Worm (Caenorhabditis elegans) whole organism, L3 larva: Measurements from ENCODE around the gene F58H1.8.

ENCODE experiments used
- R02D3.7 ChIP-seq: fragments of 150-350 bp; optimal IDR thresholded peaks from 2 replicates; lab custom pipeline; 2014; ENCODE audit warnings: missing biosample characterization, missing genetic modification characterization
- ZK546.5 ChIP-seq: sonication (generic microtip); optimal IDR thresholded peaks from 2 replicates; lab custom pipeline; 2017; ENCODE audit warnings: missing biosample characterization, missing genetic modification characterization
- aly-2 ChIP-seq: fragments of 150-350 bp; optimal IDR thresholded peaks from 2 replicates; lab custom pipeline; 2014; ENCODE audit warnings: missing biosample characterization, missing genetic modification characterization
- ama-1 ChIP-seq: fragments of 150-350 bp; optimal IDR thresholded peaks from 2 replicates; lab custom pipeline; 2018
- ceh-16 ChIP-seq: sonication (generic microtip); optimal IDR thresholded peaks from 2 replicates; lab custom pipeline; 2017; ENCODE audit warnings: missing biosample characterization, missing genetic modification characterization
- ceh-28 ChIP-seq: fragments of 150-350 bp; optimal IDR thresholded peaks from 2 replicates; lab custom pipeline; 2014; ENCODE audit warnings: missing biosample characterization, missing genetic modification reagents, missing genetic modification characterization
- ceh-82 ChIP-seq: fragments of 150-350 bp; optimal IDR thresholded peaks from 2 replicates; lab custom pipeline; 2014; ENCODE audit warnings: missing biosample characterization, missing genetic modification characterization
- ceh-9 ChIP-seq: sonication (generic microtip); optimal IDR thresholded peaks from 2 replicates; lab custom pipeline; 2018; ENCODE audit warnings: missing biosample characterization, missing genetic modification characterization
- egl-27 ChIP-seq: sonication (generic microtip); optimal IDR thresholded peaks from 4 replicates; lab custom pipeline; 2017; ENCODE audit warnings: missing biosample characterization, missing genetic modification reagents, missing genetic modification characterization
- egl-5 ChIP-seq: fragments of 150-350 bp; optimal IDR thresholded peaks from 2 replicates; lab custom pipeline; 2017; ENCODE audit warnings: missing biosample characterization, missing genetic modification reagents, missing genetic modification characterization, inconsistent platforms
- elt-1 ChIP-seq: fragments of 150-350 bp; optimal IDR thresholded peaks from 2 replicates; lab custom pipeline; 2014; ENCODE audit warnings: missing biosample characterization, missing genetic modification characterization
- elt-2 ChIP-seq: sonication (generic microtip); optimal IDR thresholded peaks from 2 replicates; lab custom pipeline; 2016; ENCODE audit warnings: missing genetic modification reagents, mild to moderate bottlenecking, missing genetic modification characterization, missing compliant biosample characterization
- elt-3 ChIP-seq, 3 experiments: fragments of 150-350 bp in 1 of 3; sonication (generic microtip) in 2 of 3; optimal IDR thresholded peaks; 2 replicates in 2 of 3; 4 replicates in 1 of 3; lab custom pipeline; 2014 to 2017; ENCODE audit warnings: missing biosample characterization in 3 of 3, missing genetic modification characterization in 3 of 3
- eor-1 ChIP-seq, 2 experiments: fragments of 150-350 bp; optimal IDR thresholded peaks; 2 replicates each; lab custom pipeline; 2014 to 2018; ENCODE audit warnings: missing biosample characterization in 2 of 2, missing genetic modification characterization in 2 of 2
- fkh-2 ChIP-seq: fragments of 150-350 bp; optimal IDR thresholded peaks from 2 replicates; lab custom pipeline; 2014; ENCODE audit warnings: missing biosample characterization, missing genetic modification reagents, missing genetic modification characterization
- fos-1 ChIP-seq: fragments of 150-350 bp; optimal IDR thresholded peaks from 2 replicates; lab custom pipeline; 2014; ENCODE audit warnings: missing biosample characterization, missing genetic modification characterization
- hmg-11 ChIP-seq: sonication (generic microtip); optimal IDR thresholded peaks from 2 replicates; lab custom pipeline; 2016; ENCODE audit warnings: missing genetic modification characterization, missing compliant biosample characterization
- jun-1 ChIP-seq: fragments of 150-350 bp; optimal IDR thresholded peaks from 2 replicates; lab custom pipeline; 2014; ENCODE audit warnings: missing biosample characterization, missing genetic modification reagents, missing genetic modification characterization
- lin-15B ChIP-seq: fragments of 150-350 bp; optimal IDR thresholded peaks from 2 replicates; lab custom pipeline; 2014; ENCODE audit warnings: missing biosample characterization, missing genetic modification characterization
- lin-39 ChIP-seq: fragments of 150-350 bp; optimal IDR thresholded peaks from 2 replicates; lab custom pipeline; 2018; ENCODE audit warnings: missing biosample characterization, missing genetic modification reagents, missing genetic modification characterization
- lsy-12 ChIP-seq: sonication (generic microtip); optimal IDR thresholded peaks from 2 replicates; lab custom pipeline; 2016; ENCODE audit warnings: mild to moderate bottlenecking, missing genetic modification characterization, missing compliant biosample characterization
- mdl-1 ChIP-seq: fragments of 150-350 bp; optimal IDR thresholded peaks from 2 replicates; lab custom pipeline; 2014; ENCODE audit warnings: missing biosample characterization, missing genetic modification characterization
- mml-1 ChIP-seq: fragments of 150-350 bp; sonication (generic microtip); optimal IDR thresholded peaks from 3 replicates; lab custom pipeline; 2014; ENCODE audit warnings: missing biosample characterization, missing genetic modification characterization
- nfya-1 ChIP-seq: sonication (generic microtip); optimal IDR thresholded peaks from 2 replicates; lab custom pipeline; 2017; ENCODE audit warnings: missing genetic modification characterization, mild to moderate bottlenecking, missing compliant biosample characterization, antibody characterized with exemption, moderate library complexity; ENCODE audit not compliant: insufficient read depth
- nhr-11 ChIP-seq: fragments of 150-350 bp; optimal IDR thresholded peaks from 2 replicates; lab custom pipeline; 2014; ENCODE audit warnings: missing biosample characterization, missing genetic modification characterization
- nhr-12 ChIP-seq: fragments of 150-350 bp; optimal IDR thresholded peaks from 2 replicates; lab custom pipeline; 2014; ENCODE audit warnings: missing biosample characterization, missing genetic modification characterization
- nhr-23 ChIP-seq: fragments of 150-350 bp; optimal IDR thresholded peaks from 2 replicates; lab custom pipeline; 2014; ENCODE audit warnings: missing biosample characterization, missing genetic modification reagents, missing genetic modification characterization
- nhr-25 ChIP-seq: sonication (generic microtip); optimal IDR thresholded peaks from 2 replicates; lab custom pipeline; 2017; ENCODE audit warnings: missing biosample characterization, missing genetic modification characterization
- nhr-28 ChIP-seq: fragments of 150-350 bp; optimal IDR thresholded peaks from 2 replicates; lab custom pipeline; 2014; ENCODE audit warnings: missing biosample characterization, missing genetic modification characterization
- nhr-43 ChIP-seq: sonication (generic microtip); optimal IDR thresholded peaks from 2 replicates; lab custom pipeline; 2016; ENCODE audit warnings: mild to moderate bottlenecking, missing genetic modification characterization, missing compliant biosample characterization; ENCODE audit not compliant: poor library complexity, severe bottlenecking
- nhr-76 ChIP-seq: fragments of 150-350 bp; sonication (generic microtip); optimal IDR thresholded peaks from 5 replicates; lab custom pipeline; 2014; ENCODE audit warnings: missing biosample characterization, missing genetic modification characterization
- nhr-77 ChIP-seq: fragments of 150-350 bp; optimal IDR thresholded peaks from 2 replicates; lab custom pipeline; 2014; ENCODE audit warnings: missing biosample characterization, missing genetic modification characterization
- pha-4 ChIP-seq: fragments of 150-350 bp; optimal IDR thresholded peaks from 2 replicates; lab custom pipeline; 2014; ENCODE audit warnings: missing biosample characterization, missing genetic modification reagents, missing genetic modification characterization
- pqm-1 ChIP-seq: fragments of 150-350 bp; optimal IDR thresholded peaks from 2 replicates; lab custom pipeline; 2017; ENCODE audit warnings: missing biosample characterization, missing genetic modification characterization, inconsistent platforms
- sea-2 ChIP-seq: fragments of 150-350 bp; sonication (generic microtip); optimal IDR thresholded peaks from 4 replicates; lab custom pipeline; 2014; ENCODE audit warnings: missing biosample characterization, missing genetic modification reagents, missing genetic modification characterization
- skn-1 ChIP-seq: fragments of 150-350 bp; optimal IDR thresholded peaks from 2 replicates; lab custom pipeline; 2014; ENCODE audit warnings: missing biosample characterization, missing genetic modification characterization
- snpc-4 ChIP-seq: fragments of 150-350 bp; optimal IDR thresholded peaks from 2 replicates; lab custom pipeline; 2014; ENCODE audit warnings: missing biosample characterization, missing genetic modification characterization
- tbx-2 ChIP-seq: sonication (generic microtip); optimal IDR thresholded peaks from 2 replicates; lab custom pipeline; 2016; ENCODE audit warnings: mild to moderate bottlenecking, missing genetic modification characterization, missing compliant biosample characterization
- unc-39 ChIP-seq: sonication (generic microtip); optimal IDR thresholded peaks from 4 replicates; lab custom pipeline; 2017; ENCODE audit warnings: missing biosample characterization, missing genetic modification characterization
- unc-62 ChIP-seq: fragments of 150-350 bp; sonication (generic microtip); optimal IDR thresholded peaks from 4 replicates; lab custom pipeline; 2014; ENCODE audit warnings: missing biosample characterization, missing genetic modification reagents, missing genetic modification characterization
- zag-1 ChIP-seq: fragments of 150-350 bp; optimal IDR thresholded peaks from 2 replicates; lab custom pipeline; 2014; ENCODE audit warnings: missing biosample characterization, missing genetic modification characterization
- ztf-11 ChIP-seq: fragments of 150-350 bp; optimal IDR thresholded peaks from 2 replicates; lab custom pipeline; 2014; ENCODE audit warnings: missing biosample characterization, missing genetic modification characterization
- ztf-4 ChIP-seq: fragments of 150-350 bp; optimal IDR thresholded peaks from 2 replicates; lab custom pipeline; 2014; ENCODE audit warnings: missing biosample characterization, missing genetic modification characterization

The F58H1.8 gene

DNA sequence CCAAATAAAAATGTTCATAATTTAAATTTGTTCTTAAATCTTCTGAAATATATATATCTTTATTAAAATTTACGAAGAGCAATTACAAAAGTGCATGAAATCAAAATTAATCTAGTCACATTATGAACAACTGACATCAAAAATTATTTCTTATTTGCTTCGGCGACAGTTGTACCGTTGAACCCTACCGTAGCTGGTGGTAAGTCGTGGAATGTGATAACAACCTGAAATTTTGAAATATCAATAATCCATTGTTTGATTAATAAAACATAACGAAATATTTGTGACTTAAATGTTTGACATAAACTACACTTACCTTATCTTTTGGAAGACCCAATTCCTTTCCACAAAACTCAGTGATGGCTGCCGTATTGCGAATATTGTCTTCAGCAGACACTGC is 41.8 kb downstream of the F58H1.8 start:
- TF ChIP-seq R02D3.7 (tag; lab: Kevin White, UChicago) (no peak), ama-1 (lab: Kevin White, UChicago) (no peak), nhr-23 (tag; lab: Kevin White, UChicago) (no peak), ztf-11 (no peak), pqm-1 (tag; lab: Kevin White, UChicago) (peak; percentile 85), zag-1 (tag; lab: Kevin White, UChicago) (no peak), ztf-4 (tag; lab: Kevin White, UChicago) (no peak), tbx-2 (no peak), elt-1 (tag; lab: Kevin White, UChicago) (no peak), ceh-82 (tag; lab: Kevin White, UChicago) (no peak), lsy-12 (tag; lab: Kevin White, UChicago) (no peak), egl-27 (tag; lab: Kevin White, UChicago) (no peak), aly-2 (tag; lab: Kevin White, UChicago) (no peak), elt-2 (tag; lab: Kevin White, UChicago) (peak; percentile 91), skn-1 (tag; lab: Kevin White, UChicago) (no peak), jun-1 (tag; lab: Kevin White, UChicago) (peak; percentile 68), nhr-28 (tag; lab: Kevin White, UChicago) (no peak), lin-15B (tag; lab: Kevin White, UChicago) (no peak), nhr-77 (tag; lab: Kevin White, UChicago) (no peak), mdl-1 (no peak)

DNA sequence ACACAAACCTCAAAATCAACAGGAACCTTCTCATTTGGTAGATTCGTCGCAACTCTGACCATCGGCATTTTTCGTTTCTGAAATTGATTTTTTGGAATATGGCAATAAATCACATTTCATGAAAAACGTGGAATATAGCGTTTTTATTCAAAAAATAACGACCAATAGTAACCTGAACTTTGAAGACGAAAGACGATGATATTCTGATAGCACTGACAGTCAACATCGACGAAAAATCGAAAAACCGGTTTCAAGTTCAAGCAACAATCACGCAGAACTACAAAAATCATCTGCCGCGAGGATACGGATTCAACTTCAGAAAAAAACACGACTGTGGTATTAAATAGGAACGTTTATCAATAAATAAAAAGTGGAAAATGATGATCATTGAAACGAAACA is 43.2 kb downstream of the F58H1.8 start, which contains the start of gene mif-2:
TSS of gene mif-2 (minus strand) at position 281 of the 400 bp plus-strand sequence.
- TF ChIP-seq jun-1 (tag; lab: Kevin White, UChicago) = no peak
- no peak for TF ChIP-seq ztf-11
- no peak for TF ChIP-seq ztf-4 (tag; lab: Kevin White, UChicago)
- no peak for TF ChIP-seq elt-3 (tag; optimal IDR thresholded peaks at IDR 0.05; lab: Kevin White, UChicago)
- no peak for TF ChIP-seq lin-39 (tag; lab: Kevin White, UChicago)
- no peak for TF ChIP-seq unc-39 (tag; lab: Kevin White, UChicago)
- no peak for TF ChIP-seq eor-1 (tag; optimal IDR thresholded peaks at IDR 0.05; lab: Kevin White, UChicago)
- TF ChIP-seq R02D3.7 (tag; lab: Kevin White, UChicago) = no peak
- TF ChIP-seq nhr-77 (tag; lab: Kevin White, UChicago) = no peak
- TF ChIP-seq mml-1 (tag; lab: Kevin White, UChicago) = no peak
- TF ChIP-seq unc-62 (GFP tag; lab: Kevin White, UChicago) = no peak
- no peak for TF ChIP-seq snpc-4
- TF ChIP-seq elt-2 (tag; lab: Kevin White, UChicago) = no peak
- TF ChIP-seq tbx-2 = no peak

DNA sequence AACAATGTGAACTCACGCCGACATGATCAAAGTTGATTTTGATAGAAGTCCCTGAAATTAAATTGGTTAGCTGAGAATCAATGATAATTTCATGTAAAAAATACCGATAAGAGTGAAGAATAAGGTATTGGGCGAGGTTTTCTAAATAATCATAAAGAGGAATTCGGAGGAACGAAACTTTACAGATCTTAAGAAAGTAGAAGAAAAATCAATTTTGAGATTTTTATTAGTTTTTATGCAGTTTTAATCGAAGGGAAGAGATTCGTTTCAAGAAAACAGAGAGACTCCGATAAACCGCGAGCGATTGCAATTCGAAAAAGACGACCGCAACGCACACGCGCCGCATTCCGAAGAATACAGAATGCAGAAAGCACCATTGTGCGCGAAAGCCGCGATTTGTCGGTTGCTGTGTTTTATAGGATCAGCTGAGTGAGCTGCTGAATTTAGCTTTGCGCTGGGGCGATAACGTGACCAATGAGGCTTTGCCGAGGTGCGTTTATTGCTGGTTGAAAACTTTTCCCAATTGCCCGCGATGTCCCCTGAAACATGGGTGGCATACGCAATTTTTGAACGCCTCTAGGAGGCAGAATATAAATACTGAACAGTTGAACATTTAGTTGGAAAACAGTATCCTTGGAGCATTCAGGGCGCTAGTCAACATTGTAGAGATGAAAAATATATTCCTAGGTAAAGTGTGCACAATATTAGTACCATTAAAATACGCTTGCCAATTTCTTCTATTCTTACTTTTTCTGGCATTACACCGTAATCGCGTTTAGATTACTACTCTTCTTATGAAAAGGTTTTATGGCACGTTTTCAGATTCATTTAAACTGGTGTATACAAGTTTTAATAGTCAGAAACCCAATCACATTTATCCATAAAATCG is 45.0 kb downstream of the F58H1.8 start, which contains the start of gene snr-4:
TSS of gene snr-4 (minus strand) at position 51 of the 889 bp plus-strand sequence.
- TF ChIP-seq nhr-28 (tag; lab: Kevin White, UChicago) (no peak), nhr-25 (tag; lab: Kevin White, UChicago) (peak; percentile 95), lsy-12 (tag; lab: Kevin White, UChicago) (peak; percentile 92), nhr-23 (tag; lab: Kevin White, UChicago) (peak; percentile 94), ceh-9 (tag; lab: Kevin White, UChicago) (no peak), nfya-1 (tag; lab: Kevin White, UChicago) (peak; percentile 96), hmg-11 (peak; percentile 83), nhr-12 (tag; lab: Kevin White, UChicago) (no peak), ZK546.5 (no peak), snpc-4 (peak; percentile 100), egl-5 (tag; lab: Kevin White, UChicago) (peak; percentile 84), lin-15B (tag; lab: Kevin White, UChicago) (peak; percentile 92), mdl-1 (peak; percentile 9), ztf-11 (no peak), elt-1 (tag; lab: Kevin White, UChicago) (no peak), nhr-43 (tag; lab: Kevin White, UChicago) (peak; percentile 90), fkh-2 (tag; lab: Kevin White, UChicago) (no peak), unc-62 (GFP tag; lab: Kevin White, UChicago) (peak; percentile 40), elt-2 (tag; lab: Kevin White, UChicago) (peak; percentile 76), ztf-4 (tag; lab: Kevin White, UChicago) (peak; percentile 39), egl-27 (tag; lab: Kevin White, UChicago) (no peak), pqm-1 (tag; lab: Kevin White, UChicago) (peak; percentile 89), nhr-11 (peak; percentile 70), ceh-16 (peak; percentile 41), nhr-76 (peak; percentile 26), eor-1 (tag; optimal IDR thresholded peaks at IDR 0.05; lab: Kevin White, UChicago) (no peak), sea-2 (no peak), fos-1 (peak; percentile 74), ceh-28 (tag; lab: Kevin White, UChicago) (peak; percentile 81), skn-1 (tag; lab: Kevin White, UChicago) (peak; percentile 87), pha-4 (peak; percentile 88), jun-1 (tag; lab: Kevin White, UChicago) (peak; percentile 92), zag-1 (tag; lab: Kevin White, UChicago) (no peak), R02D3.7 (tag; lab: Kevin White, UChicago) (peak; percentile 86), unc-39 (tag; lab: Kevin White, UChicago) (no peak)
